Worm (Caenorhabditis elegans): ENCODE data around the gene K03B4.8.

K03B4.8 gene

DNA sequence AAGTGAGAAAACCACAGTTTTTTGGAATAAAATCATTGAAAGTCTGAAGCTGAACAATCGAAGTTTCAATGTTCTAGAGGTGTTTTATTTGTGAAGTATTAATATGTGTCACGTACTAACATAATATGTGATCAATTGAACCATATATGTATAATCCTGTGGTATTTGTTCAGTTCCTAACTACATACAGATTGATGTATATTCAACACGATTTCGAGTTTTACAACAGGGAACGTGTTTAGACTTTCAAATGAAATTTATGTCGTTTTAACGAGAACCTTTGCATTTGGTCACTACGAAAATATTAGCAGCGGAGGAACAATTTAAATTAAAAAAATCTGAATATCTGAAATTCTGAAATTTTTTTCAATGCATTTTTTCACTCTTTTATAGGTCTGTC lies at the start of gene K03B4.8:
Gene K03B4.8 (minus strand): TSS at position 101 of the 400 bp plus-strand sequence.
- TF ChIP-seq syd-9 (tag; optimal IDR thresholded peaks at IDR 0.05) (no peak), hlh-6 (tag; optimal IDR thresholded peaks at IDR 0.05) (no peak), Y22D7AL.16 (tag; optimal IDR thresholded peaks at IDR 0.05) (no peak), hlh-13 (GFP tag; optimal IDR thresholded peaks at IDR 0.05) (no peak), ceh-30 (tag; optimal IDR thresholded peaks at IDR 0.05) (no peak), tbx-7 (tag; optimal IDR thresholded peaks at IDR 0.05) (no peak), rnt-1 (tag; optimal IDR thresholded peaks at IDR 0.05) (no peak), fkh-10 (GFP tag; optimal IDR thresholded peaks at IDR 0.05) (no peak), ahr-1 (tag; optimal IDR thresholded peaks at IDR 0.05) (no peak), dmd-4 (tag; optimal IDR thresholded peaks at IDR 0.05; ENCODE audit: borderline replicate concordance) (no peak), fax-1 (tag; optimal IDR thresholded peaks at IDR 0.05) (no peak), ceh-24 (tag; optimal IDR thresholded peaks at IDR 0.05) (no peak), hlh-30 (tag; optimal IDR thresholded peaks at IDR 0.05; ENCODE audit: insufficient read depth) (no peak), zip-5 (tag; optimal IDR thresholded peaks at IDR 0.05) (no peak), pax-1 (tag; optimal IDR thresholded peaks at IDR 0.05) (no peak), sdc-2 (tag; optimal IDR thresholded peaks at IDR 0.05) (no peak)

DNA sequence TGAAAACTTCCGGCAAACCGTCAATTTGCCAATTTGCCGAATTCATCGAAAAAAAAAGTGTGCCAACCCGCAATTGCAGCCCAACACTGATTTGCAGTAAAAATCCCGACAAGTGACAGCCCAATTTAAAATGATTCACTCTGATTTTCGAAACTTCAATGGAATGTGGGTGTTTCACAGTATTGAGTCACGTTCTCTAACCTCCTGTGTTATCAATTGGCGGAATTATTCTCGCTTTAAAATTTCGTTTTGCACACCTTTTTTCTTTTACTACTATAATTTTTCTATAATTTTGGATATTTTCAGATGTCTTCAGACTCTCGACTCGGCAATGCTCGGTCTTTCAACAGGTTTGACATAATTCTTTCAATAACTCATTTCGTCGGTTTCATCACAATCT lies 47.9 kb upstream of the K03B4.8 start, which contains the start of gene F39G3.5:
Gene F39G3.5 (plus strand): TSS at position 301 of the 400 bp plus-strand sequence.
- no peak for TF ChIP-seq pha-2 (tag; optimal IDR thresholded peaks at IDR 0.05)
- TF ChIP-seq ahr-1 (tag; optimal IDR thresholded peaks at IDR 0.05), result no peak
- TF ChIP-seq odd-2 (tag; optimal IDR thresholded peaks at IDR 0.05), result no peak
- TF ChIP-seq unc-86 (tag; optimal IDR thresholded peaks at IDR 0.05), result no peak
- no peak for TF ChIP-seq ceh-2 (tag; optimal IDR thresholded peaks at IDR 0.05)
- TF ChIP-seq fkh-10 (GFP tag; optimal IDR thresholded peaks at IDR 0.05), result no peak
- no peak for TF ChIP-seq sox-2 (GFP tag; IDR thresholded peaks at IDR 0.05)
- no peak for TF ChIP-seq nhr-11 (tag; optimal IDR thresholded peaks at IDR 0.05)
- TF ChIP-seq pat-9 (tag; optimal IDR thresholded peaks at IDR 0.05), result no peak
- no peak for TF ChIP-seq dve-1 (tag; optimal IDR thresholded peaks at IDR 0.05)
- TF ChIP-seq F13H6.1 (tag; optimal IDR thresholded peaks at IDR 0.05), result no peak
- TF ChIP-seq ceh-45 (GFP tag; IDR thresholded peaks at IDR 0.05), result no peak
- TF ChIP-seq ref-2 (tag; optimal IDR thresholded peaks at IDR 0.05), result no peak
- no peak for TF ChIP-seq rnt-1 (tag; optimal IDR thresholded peaks at IDR 0.05)
- TF ChIP-seq zip-5 (tag; optimal IDR thresholded peaks at IDR 0.05), result no peak

ce11 chrV:4720884-4721464 lies 46.6 kb upstream of the K03B4.8 start:
- TF ChIP-seq elt-2 (tag; optimal IDR thresholded peaks at IDR 0.05) (peak; percentile 58), ceh-30 (tag; optimal IDR thresholded peaks at IDR 0.05) (no peak)

ce11 chrV:4719965-4720364 lies 45.6 kb upstream of the K03B4.8 start, which contains the start of gene prx-6:
Gene prx-6 (minus strand): TSS chrV:4720093.
- TF ChIP-seq ztf-16 (tag; optimal IDR thresholded peaks at IDR 0.05), result no peak
- peak; percentile 66 for TF ChIP-seq elt-2 (tag; optimal IDR thresholded peaks at IDR 0.05)

ce11 chrV:4710464-4710863 lies 36.1 kb upstream of the K03B4.8 start, which contains the start of gene oac-24:
Gene oac-24 (plus strand): TSS chrV:4710764.
- TF ChIP-seq ttx-3 (tag; optimal IDR thresholded peaks at IDR 0.05) (no peak), ztf-16 (tag; optimal IDR thresholded peaks at IDR 0.05) (no peak), ref-2 (tag; optimal IDR thresholded peaks at IDR 0.05) (no peak), fkh-6 (tag; optimal IDR thresholded peaks at IDR 0.05) (no peak), ahr-1 (tag; optimal IDR thresholded peaks at IDR 0.05) (no peak), ama-1 (optimal IDR thresholded peaks at IDR 0.05) (no peak), zip-5 (tag; optimal IDR thresholded peaks at IDR 0.05) (no peak), che-1 (tag; optimal IDR thresholded peaks at IDR 0.05) (no peak), sox-2 (GFP tag; IDR thresholded peaks at IDR 0.05) (no peak), pha-4 (tag; optimal IDR thresholded peaks at IDR 0.05) (no peak), elt-2 (tag; optimal IDR thresholded peaks at IDR 0.05) (no peak), pag-3 (tag; optimal IDR thresholded peaks at IDR 0.05; ENCODE audit: borderline replicate concordance) (no peak), pax-1 (tag; optimal IDR thresholded peaks at IDR 0.05) (no peak), dve-1 (tag; optimal IDR thresholded peaks at IDR 0.05) (no peak), pros-1 (tag; optimal IDR thresholded peaks at IDR 0.05) (no peak)

All from whole organism, late embryonic.